Fruit fly (Drosophila melanogaster) whole organism, pupa: ENCODE results near the gene CG15514.

ENCODE experiments used
- CG10348 ChIP-seq: fragments of 200-800 bp; sonication (Bioruptor generic); IDR thresholded peaks from 2 replicates; pipeline ENCODE4 v1.3.6; 2022; ENCODE audit warnings: missing biosample characterization, missing genetic modification characterization
- CG12605 ChIP-seq: fragments of 200-800 bp; sonication (Bioruptor generic); IDR thresholded peaks from 2 replicates; pipeline ENCODE4 v1.3.6; 2022; ENCODE audit warnings: missing biosample characterization, missing genetic modification characterization
- CG13204 ChIP-seq: fragments of 200-800 bp; sonication (Bioruptor generic); optimal IDR thresholded peaks from 2 replicates; lab custom pipeline; 2018; ENCODE audit warnings: missing biosample characterization, mild to moderate bottlenecking, missing genetic modification characterization, moderate library complexity
- CG14655 ChIP-seq: fragments of 200-800 bp; sonication (Bioruptor generic); optimal IDR thresholded peaks from 3 replicates; lab custom pipeline; 2017; ENCODE audit warnings: mild to moderate bottlenecking, missing biosample characterization, missing genetic modification reagents, missing genetic modification characterization
- CG15710 ChIP-seq: fragments of 200-800 bp; sonication (Bioruptor generic); optimal IDR thresholded peaks from 2 replicates; lab custom pipeline; 2018; ENCODE audit warnings: missing biosample characterization, mild to moderate bottlenecking, missing genetic modification characterization, moderate library complexity
- CG17806 ChIP-seq: fragments of 200-800 bp; sonication (Bioruptor generic); optimal IDR thresholded peaks from 2 replicates; lab custom pipeline; 2018; ENCODE audit warnings: missing biosample characterization, mild to moderate bottlenecking, missing genetic modification characterization, moderate library complexity
- CG32121 ChIP-seq: fragments of 200-800 bp; sonication (Bioruptor generic); IDR thresholded peaks from 2 replicates; pipeline ENCODE4 v1.3.6; 2022; ENCODE audit warnings: missing biosample characterization, missing genetic modification characterization
- CG34367 ChIP-seq: fragments of 200-800 bp; sonication (Bioruptor generic); optimal IDR thresholded peaks from 2 replicates; lab custom pipeline; 2018; ENCODE audit warnings: missing biosample characterization, mild to moderate bottlenecking, missing genetic modification characterization
- CG4496 ChIP-seq: fragments of 200-800 bp; sonication (Bioruptor generic); IDR thresholded peaks from 3 replicates; pipeline ENCODE4 v1.3.6; 2022; ENCODE audit warnings: missing biosample characterization, missing genetic modification characterization
- CG8159 ChIP-seq: fragments of 200-800 bp; sonication (Bioruptor generic); optimal IDR thresholded peaks from 3 replicates; lab custom pipeline; 2018; ENCODE audit warnings: missing biosample characterization, mild to moderate bottlenecking, missing genetic modification characterization, moderate library complexity
- CG8301 ChIP-seq: fragments of 200-800 bp; sonication (Bioruptor generic); optimal IDR thresholded peaks from 2 replicates; lab custom pipeline; 2018; ENCODE audit warnings: missing biosample characterization, mild to moderate bottlenecking, missing genetic modification characterization
- CG9948 ChIP-seq: fragments of 200-800 bp; sonication (Bioruptor generic); optimal IDR thresholded peaks from 2 replicates; lab custom pipeline; 2018; ENCODE audit warnings: missing biosample characterization, mild to moderate bottlenecking, missing genetic modification characterization, moderate library complexity
- D1 ChIP-seq: fragments of 200-800 bp; sonication (Bioruptor generic); optimal IDR thresholded peaks from 2 replicates; lab custom pipeline; 2018; ENCODE audit warnings: missing biosample characterization, mild to moderate bottlenecking, missing genetic modification characterization, moderate library complexity
- EcR ChIP-seq: fragments of 200-800 bp; sonication (Bioruptor generic); optimal IDR thresholded peaks from 3 replicates; lab custom pipeline; 2019; ENCODE audit warnings: missing biosample characterization, missing genetic modification characterization, mild to moderate bottlenecking, moderate library complexity, missing genetic modification reagents
- Ets98B ChIP-seq: fragments of 200-800 bp; sonication (Bioruptor generic); IDR thresholded peaks from 2 replicates; pipeline ENCODE4 v1.3.6; 2022; ENCODE audit warnings: missing biosample characterization, missing genetic modification characterization
- Pif1A ChIP-seq: fragments of 200-800 bp; sonication (Bioruptor generic); optimal IDR thresholded peaks from 3 replicates; lab custom pipeline; 2016; ENCODE audit warnings: missing biosample characterization, missing genetic modification characterization
- Pif1B ChIP-seq: fragments of 200-800 bp; sonication (Bioruptor generic); optimal IDR thresholded peaks from 3 replicates; lab custom pipeline; 2016; ENCODE audit warnings: missing biosample characterization, missing genetic modification characterization
- Snoo ChIP-seq: fragments of 200-800 bp; sonication (Bioruptor generic); optimal IDR thresholded peaks from 3 replicates; lab custom pipeline; 2017; ENCODE audit warnings: missing biosample characterization, mild to moderate bottlenecking, missing genetic modification characterization, inconsistent platforms
- fd96Ca ChIP-seq: fragments of 200-800 bp; sonication (Bioruptor generic); IDR thresholded peaks from 3 replicates; pipeline ENCODE4 v1.3.6; 2022; ENCODE audit warnings: missing biosample characterization, missing genetic modification characterization
- gl ChIP-seq: fragments of 200-800 bp; sonication (Bioruptor generic); optimal IDR thresholded peaks from 2 replicates; lab custom pipeline; 2018; ENCODE audit warnings: missing biosample characterization, mild to moderate bottlenecking, missing genetic modification characterization
- rn ChIP-seq: fragments of 200-800 bp; sonication (Bioruptor generic); IDR thresholded peaks from 2 replicates; pipeline ENCODE4 v1.3.6; 2022; ENCODE audit warnings: missing biosample characterization, missing genetic modification characterization

Gene CG15514

dm6 chr3R:29866706-29867105 lies 5.4 kb upstream of the CG15514 start:
- TF ChIP-seq CG14655 = no peak
- TF ChIP-seq CG34367 (tag; lab: Kevin White, UChicago) = no peak
- no peak for TF ChIP-seq D1
- TF ChIP-seq, all 21 proteins: peak for 0

dm6 chr3R:29862795-29863194 lies 1.5 kb upstream of the CG15514 start:
- TF ChIP-seq Pif1B (GFP tag; lab: Kevin White, UChicago) (no peak), CG8159 (tag; lab: Kevin White, UChicago) (no peak), D1 (no peak), Ets98B (GFP tag; lab: Robert Waterston, UW) (no peak), CG4496 (GFP tag; lab: Robert Waterston, UW) (no peak), Pif1A (GFP tag; lab: Kevin White, UChicago) (no peak), gl (no peak), fd96Ca (GFP tag; lab: Robert Waterston, UW) (no peak), CG8301 (tag; lab: Kevin White, UChicago) (no peak), rn (GFP tag; lab: Robert Waterston, UW) (no peak), CG12605 (GFP tag; lab: Robert Waterston, UW) (no peak), Snoo (tag; lab: Kevin White, UChicago) (no peak), CG34367 (tag; lab: Kevin White, UChicago) (no peak), CG15710 (tag; lab: Kevin White, UChicago) (no peak), EcR (GFP tag; lab: Kevin White, UChicago) (no peak)

- TF ChIP-seq Pif1A (GFP tag; lab: Kevin White, UChicago) (no peak), gl (no peak), Ets98B (GFP tag; lab: Robert Waterston, UW) (peak; percentile 36), CG15710 (tag; lab: Kevin White, UChicago) (peak; percentile 31), D1 (no peak), fd96Ca (GFP tag; lab: Robert Waterston, UW) (0 out of 3 replicates have a peak, but pooled peaks have one; percentile 18), CG34367 (tag; lab: Kevin White, UChicago) (peak; percentile 13), CG9948 (tag; lab: Kevin White, UChicago) (peak; percentile 0), CG10348 (GFP tag; lab: Robert Waterston, UW) (no peak), CG4496 (GFP tag; lab: Robert Waterston, UW) (peak; percentile 58; the same call in 2 of the 3 replicates), CG8301 (tag; lab: Kevin White, UChicago) (no peak)
These were observed 1.5 kb downstream of the CG15514 start for dm6 chr3R:29859763-29860162.

- TF ChIP-seq CG10348 (GFP tag; lab: Robert Waterston, UW) (no peak), CG32121 (no peak), CG4496 (GFP tag; lab: Robert Waterston, UW) (no peak), CG14655 (no peak), EcR (GFP tag; lab: Kevin White, UChicago) (no peak), Pif1A (GFP tag; lab: Kevin White, UChicago) (no peak), rn (GFP tag; lab: Robert Waterston, UW) (no peak), Snoo (tag; lab: Kevin White, UChicago) (no peak), D1 (no peak), CG34367 (tag; lab: Kevin White, UChicago) (no peak), Ets98B (GFP tag; lab: Robert Waterston, UW) (no peak)
- TF ChIP-seq, all 21 proteins: peak for 0
These were observed 2.5 kb downstream of the CG15514 start, which contains the start of gene CG7824 for dm6 chr3R:29858806-29859205. Gene CG7824, minus strand, starts transcription at chr3R:29858936.

- TF ChIP-seq CG4496 (GFP tag; lab: Robert Waterston, UW) = no peak
- TF ChIP-seq Pif1A (GFP tag; lab: Kevin White, UChicago) = no peak
- no peak for TF ChIP-seq fd96Ca (GFP tag; lab: Robert Waterston, UW)
- TF ChIP-seq Pif1B (GFP tag; lab: Kevin White, UChicago) = no peak
- TF ChIP-seq CG34367 (tag; lab: Kevin White, UChicago) = no peak
- TF ChIP-seq Ets98B (GFP tag; lab: Robert Waterston, UW) = no peak
- TF ChIP-seq D1 = no peak
- no peak for TF ChIP-seq CG8301 (tag; lab: Kevin White, UChicago)
- no peak for TF ChIP-seq CG9948 (tag; lab: Kevin White, UChicago)
- TF ChIP-seq CG14655 = no peak
- no peak for TF ChIP-seq CG13204 (GFP tag; lab: Kevin White, UChicago)
- no peak for TF ChIP-seq gl
- TF ChIP-seq CG32121 = no peak
- no peak for TF ChIP-seq CG8159 (tag; lab: Kevin White, UChicago)
- no peak for TF ChIP-seq CG15710 (tag; lab: Kevin White, UChicago)
- no peak for TF ChIP-seq EcR (GFP tag; lab: Kevin White, UChicago)
- no peak for TF ChIP-seq CG17806 (tag; lab: Kevin White, UChicago)
- no peak for TF ChIP-seq CG10348 (GFP tag; lab: Robert Waterston, UW)
These were observed 4.1 kb downstream of the CG15514 start, which contains the start of gene dgt1 for dm6 chr3R:29857228-29857627. Gene dgt1, minus strand, starts transcription at chr3R:29857491.

- TF ChIP-seq CG15710 (tag; lab: Kevin White, UChicago) (peak; percentile 69), Ets98B (GFP tag; lab: Robert Waterston, UW) (peak; percentile 93), Pif1B (GFP tag; lab: Kevin White, UChicago) (peak; percentile 68), CG4496 (GFP tag; lab: Robert Waterston, UW) (peak; percentile 90), fd96Ca (GFP tag; lab: Robert Waterston, UW) (peak; percentile 94), Pif1A (GFP tag; lab: Kevin White, UChicago) (no peak), CG14655 (no peak), CG9948 (tag; lab: Kevin White, UChicago) (peak; percentile 51), CG8301 (tag; lab: Kevin White, UChicago) (peak; percentile 83), CG13204 (GFP tag; lab: Kevin White, UChicago) (no peak), CG12605 (GFP tag; lab: Robert Waterston, UW) (peak; percentile 84), EcR (GFP tag; lab: Kevin White, UChicago) (no peak), rn (GFP tag; lab: Robert Waterston, UW) (peak; percentile 65), CG10348 (GFP tag; lab: Robert Waterston, UW) (peak; percentile 64), CG34367 (tag; lab: Kevin White, UChicago) (peak; percentile 70), CG17806 (tag; lab: Kevin White, UChicago) (peak; percentile 49), gl (no peak), CG32121 (peak; percentile 80)
These were observed 14.2 kb downstream of the CG15514 start for dm6 chr3R:29847126-29847525.
